1 fruit fly cellular context compared by ENCODE assay signal in genomic region chr3L:11348971-11349907, dm6.
TF ChIP-seq lines count a peak whose summit lies in the region.

No protein-coding gene starts in this region.

TF ChIP-seq in whole organism, embryonic, 481 proteins besides CTCF, POLR2A, EP300 and RAD21 (continued from another document):
- TF ChIP-seq rib (GFP tag; IDR thresholded peaks at IDR 0.05; lab: Robert Waterston, UW) = peak; percentile 82
- TF ChIP-seq Ets97D (GFP tag; optimal IDR thresholded peaks at IDR 0.05; lab: Kevin White, UChicago) = no peak
- peak; percentile 84 for TF ChIP-seq CG7372 (GFP tag; IDR thresholded peaks at IDR 0.05; lab: Robert Waterston, UW)
- TF ChIP-seq CG9797 (GFP tag; optimal IDR thresholded peaks at IDR 0.05; lab: Kevin White, UChicago) = no peak
- peak; percentile 86 for TF ChIP-seq klu (GFP tag; IDR thresholded peaks at IDR 0.05; lab: Robert Waterston, UW)
- peak; percentile 59 for TF ChIP-seq tap (tag; optimal IDR thresholded peaks at IDR 0.05; lab: Kevin White, UChicago)
- TF ChIP-seq CG14667 (GFP tag; IDR thresholded peaks at IDR 0.05; lab: Robert Waterston, UW) = peak; percentile 78
- peak; percentile 74 for TF ChIP-seq Adf1 (GFP tag; IDR thresholded peaks at IDR 0.05; lab: Robert Waterston, UW)
- 0 out of 2 replicates have a peak, but pooled peaks have one; percentile 31 for TF ChIP-seq Dip2 (GFP tag; IDR thresholded peaks at IDR 0.05; lab: Robert Waterston, UW)
- TF ChIP-seq disco-r (GFP tag; optimal IDR thresholded peaks at IDR 0.05; lab: Kevin White, UChicago) = no peak
- no peak for TF ChIP-seq kay (GFP tag; optimal IDR thresholded peaks at IDR 0.05; lab: Kevin White, UChicago)
- TF ChIP-seq CG4282 (GFP tag; optimal IDR thresholded peaks at IDR 0.05; lab: Kevin White, UChicago) = no peak
- peak; percentile 65 for TF ChIP-seq CG15011 (GFP tag; optimal IDR thresholded peaks at IDR 0.05; lab: Kevin White, UChicago)
- peak; percentile 79; the same call in 1 of the 2 replicates for TF ChIP-seq ranshi (GFP tag; IDR thresholded peaks at IDR 0.05; lab: Robert Waterston, UW)
- TF ChIP-seq CG10321 (GFP tag; IDR thresholded peaks at IDR 0.05; lab: Robert Waterston, UW) = peak; percentile 69
- TF ChIP-seq Usf (GFP tag; optimal IDR thresholded peaks at IDR 0.05; lab: Kevin White, UChicago) = peak; percentile 77
- no peak for TF ChIP-seq CG10565 (GFP tag; optimal IDR thresholded peaks at IDR 0.05; lab: Kevin White, UChicago)
- no peak for TF ChIP-seq Tbp (GFP tag; optimal IDR thresholded peaks at IDR 0.05; lab: Kevin White, UChicago)
- peak; percentile 53 for TF ChIP-seq trh (GFP tag; optimal IDR thresholded peaks at IDR 0.05; lab: Kevin White, UChicago)
- TF ChIP-seq pb (GFP tag; optimal IDR thresholded peaks at IDR 0.05; lab: Kevin White, UChicago) = no peak
- TF ChIP-seq HLHmδ (GFP tag; optimal IDR thresholded peaks at IDR 0.05; lab: Kevin White, UChicago) = no peak
- TF ChIP-seq Hand (GFP tag; optimal IDR thresholded peaks at IDR 0.05; lab: Kevin White, UChicago) = peak; percentile 91
- no peak for TF ChIP-seq mld (GFP tag; IDR thresholded peaks at IDR 0.05; lab: Robert Waterston, UW; ENCODE audit: partially characterized antibody)
- peak in 1 of 3 experiments; percentile 80 for TF ChIP-seq lola (GFP tag; optimal IDR thresholded peaks at IDR 0.05; lab: Kevin White, UChicago)
- no peak for TF ChIP-seq CG7745 (tag; optimal IDR thresholded peaks at IDR 0.05; lab: Kevin White, UChicago)
- no peak; the same call in none of the 2 replicates for TF ChIP-seq Scr (GFP tag; IDR thresholded peaks at IDR 0.05; lab: Robert Waterston, UW; ENCODE audit: partially characterized antibody)
- TF ChIP-seq nom (GFP tag; optimal IDR thresholded peaks at IDR 0.05; lab: Kevin White, UChicago) = peak; percentile 50
- TF ChIP-seq fd102C (GFP tag; optimal IDR thresholded peaks at IDR 0.05; lab: Kevin White, UChicago) = no peak
- TF ChIP-seq C15 (GFP tag; IDR thresholded peaks at IDR 0.05; lab: Robert Waterston, UW) = peak; percentile 58; the same call in 1 of the 3 replicates
- TF ChIP-seq CG8388 (GFP tag; optimal IDR thresholded peaks at IDR 0.05; lab: Kevin White, UChicago) = peak; percentile 84
- TF ChIP-seq mirr (GFP tag; optimal IDR thresholded peaks at IDR 0.05; lab: Kevin White, UChicago) = peak; percentile 72
- 0 out of 2 replicates have a peak, but pooled peaks have one; percentile 33 for TF ChIP-seq ato (GFP tag; IDR thresholded peaks at IDR 0.05; lab: Robert Waterston, UW; ENCODE audit: partially characterized antibody)
